Worm (Caenorhabditis elegans): Measurements from ENCODE around the gene glc-1.

The glc-1 gene

ce11 chrV:16182110-16182509 is 37.3 kb upstream of the glc-1 start, which contains the start of gene srz-13:
Gene srz-13, plus strand, starts transcription at chrV:16182410.
- TF ChIP-seq jun-1 (tag; optimal IDR thresholded peaks at IDR 0.05) (no peak), ztf-4 (tag; optimal IDR thresholded peaks at IDR 0.05) (no peak), nhr-23 (tag; optimal IDR thresholded peaks at IDR 0.05) (no peak), mdl-1 (tag; optimal IDR thresholded peaks at IDR 0.05) (no peak), egl-5 (tag; optimal IDR thresholded peaks at IDR 0.05) (no peak), lin-39 (tag; optimal IDR thresholded peaks at IDR 0.05) (no peak), aly-2 (tag; optimal IDR thresholded peaks at IDR 0.05) (no peak), zag-1 (tag; optimal IDR thresholded peaks at IDR 0.05) (no peak), ceh-16 (tag; optimal IDR thresholded peaks at IDR 0.05) (no peak), elt-2 (tag; optimal IDR thresholded peaks at IDR 0.05) (no peak), nhr-237 (tag; optimal IDR thresholded peaks at IDR 0.05) (no peak), sea-2 (GFP tag; optimal IDR thresholded peaks at IDR 0.05) (no peak), mml-1 (tag; optimal IDR thresholded peaks at IDR 0.05) (no peak), ama-1 (optimal IDR thresholded peaks at IDR 0.05) (no peak), snpc-4 (tag; optimal IDR thresholded peaks at IDR 0.05) (no peak), daf-12 (tag; optimal IDR thresholded peaks at IDR 0.05) (no peak)

ce11 chrV:16182918-16183317 is 36.5 kb upstream of the glc-1 start, which contains the start of gene srh-277:
Gene srh-277, plus strand, starts transcription at chrV:16183218.
- TF ChIP-seq jun-1 (tag; optimal IDR thresholded peaks at IDR 0.05) (no peak), nhr-23 (tag; optimal IDR thresholded peaks at IDR 0.05) (no peak), nhr-25 (tag; optimal IDR thresholded peaks at IDR 0.05) (no peak), elt-3 (tag; optimal IDR thresholded peaks at IDR 0.05) (no peak), nhr-12 (tag; optimal IDR thresholded peaks at IDR 0.05) (no peak), unc-62 (GFP tag; optimal IDR thresholded peaks at IDR 0.05) (no peak), ztf-11 (tag; optimal IDR thresholded peaks at IDR 0.05) (no peak), eor-1 (tag; optimal IDR thresholded peaks at IDR 0.05) (no peak), ceh-28 (tag; optimal IDR thresholded peaks at IDR 0.05) (no peak), nhr-77 (tag; optimal IDR thresholded peaks at IDR 0.05) (no peak)

DNA sequence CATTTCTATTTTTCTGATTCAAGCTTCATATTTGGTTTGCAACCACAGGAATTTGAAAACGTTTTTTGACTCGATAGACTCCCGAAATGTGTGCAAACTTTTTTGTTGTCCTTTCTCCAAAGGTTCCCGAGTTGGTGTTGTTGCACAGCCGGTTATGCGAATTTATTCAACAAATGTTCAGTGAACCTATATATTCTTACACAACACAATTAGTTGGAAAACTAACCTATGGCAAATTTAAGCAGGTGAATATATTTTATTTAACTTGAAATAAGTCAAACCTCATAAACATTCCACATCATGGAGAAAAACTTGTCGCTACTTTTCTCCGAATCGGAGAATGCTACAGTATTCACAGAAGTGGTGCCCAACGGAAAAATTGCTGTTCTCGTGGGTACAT is 36.1 kb upstream of the glc-1 start, which contains the start of gene srz-14:
TSS of gene srz-14 (plus strand) at position 301 of the 400 bp plus-strand sequence.
- TF ChIP-seq nhr-12 (tag; optimal IDR thresholded peaks at IDR 0.05): no peak
- TF ChIP-seq skn-1 (tag; optimal IDR thresholded peaks at IDR 0.05): no peak
- no peak for TF ChIP-seq mdl-1 (tag; optimal IDR thresholded peaks at IDR 0.05)
- TF ChIP-seq unc-62 (GFP tag; optimal IDR thresholded peaks at IDR 0.05): no peak
- TF ChIP-seq eor-1 (tag; optimal IDR thresholded peaks at IDR 0.05): no peak
- TF ChIP-seq nhr-11 (tag; optimal IDR thresholded peaks at IDR 0.05): no peak
- TF ChIP-seq sea-2 (GFP tag; optimal IDR thresholded peaks at IDR 0.05): no peak
- TF ChIP-seq ceh-16 (tag; optimal IDR thresholded peaks at IDR 0.05): no peak
- no peak for TF ChIP-seq nhr-76 (tag; optimal IDR thresholded peaks at IDR 0.05)
- TF ChIP-seq nhr-237 (tag; optimal IDR thresholded peaks at IDR 0.05): no peak
- TF ChIP-seq ceh-9 (tag; optimal IDR thresholded peaks at IDR 0.05): no peak
- no peak for TF ChIP-seq egl-27 (tag; optimal IDR thresholded peaks at IDR 0.05)
- no peak for TF ChIP-seq ztf-11 (tag; optimal IDR thresholded peaks at IDR 0.05)

DNA sequence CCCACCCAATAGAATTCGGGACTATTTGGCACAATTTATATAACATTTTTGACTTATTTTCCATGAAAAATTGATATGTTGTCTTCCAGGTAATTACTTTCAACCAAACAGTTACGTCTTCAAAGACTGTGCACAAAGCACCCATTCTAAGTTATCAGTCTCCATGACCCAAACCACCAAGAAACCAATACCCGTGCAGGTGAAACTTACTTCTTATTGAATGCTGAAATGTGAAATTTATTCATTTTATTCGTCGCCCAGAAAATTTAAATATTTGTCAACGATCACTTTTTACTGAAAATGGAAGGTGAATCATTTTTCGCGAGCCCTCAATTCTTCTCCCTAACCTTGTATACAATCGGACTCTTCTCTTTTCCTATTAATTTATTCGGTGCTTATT is 28.9 kb upstream of the glc-1 start, which contains the start of gene srh-281:
TSS of gene srh-281 (plus strand) at position 301 of the 400 bp plus-strand sequence.
- TF ChIP-seq nhr-77 (tag; optimal IDR thresholded peaks at IDR 0.05): no peak
- no peak for TF ChIP-seq lsy-12 (tag; optimal IDR thresholded peaks at IDR 0.05)
- TF ChIP-seq fkh-10 (GFP tag; optimal IDR thresholded peaks at IDR 0.05): no peak
- TF ChIP-seq mdl-1 (tag; optimal IDR thresholded peaks at IDR 0.05): no peak
- no peak for TF ChIP-seq tbx-2 (tag; optimal IDR thresholded peaks at IDR 0.05)
- no peak for TF ChIP-seq lin-15B (tag; optimal IDR thresholded peaks at IDR 0.05)
- TF ChIP-seq fkh-2 (tag; optimal IDR thresholded peaks at IDR 0.05): no peak
- no peak for TF ChIP-seq elt-3 (tag; optimal IDR thresholded peaks at IDR 0.05)
- TF ChIP-seq ceh-16 (tag; optimal IDR thresholded peaks at IDR 0.05): no peak
- no peak for TF ChIP-seq ceh-9 (tag; optimal IDR thresholded peaks at IDR 0.05)
- TF ChIP-seq R02D3.7 (tag; optimal IDR thresholded peaks at IDR 0.05): no peak
- no peak for TF ChIP-seq nhr-25 (tag; optimal IDR thresholded peaks at IDR 0.05)
- no peak for TF ChIP-seq nhr-67 (tag; optimal IDR thresholded peaks at IDR 0.05)
- no peak for TF ChIP-seq mml-1 (tag; optimal IDR thresholded peaks at IDR 0.05)
- TF ChIP-seq lin-39 (tag; optimal IDR thresholded peaks at IDR 0.05): no peak

DNA sequence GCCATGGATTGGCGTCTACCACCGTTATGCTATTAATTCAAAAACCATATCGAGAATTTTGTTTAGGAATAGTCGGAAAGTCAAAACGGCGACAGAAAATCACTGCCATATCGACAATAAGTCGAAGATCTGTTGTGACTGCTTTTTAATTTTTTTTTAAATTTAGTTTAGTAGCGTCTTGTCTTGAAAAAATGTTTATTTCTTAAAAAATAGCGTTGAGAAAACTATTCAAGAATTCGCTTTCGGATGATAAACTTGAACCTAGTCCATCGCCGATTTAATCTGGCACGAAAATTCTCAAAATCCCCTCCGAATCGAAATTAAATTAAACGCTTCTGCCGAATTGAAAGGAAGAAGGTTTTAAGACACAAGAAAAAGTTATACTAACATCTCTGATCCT is 27.3 kb upstream of the glc-1 start, which contains the start of gene srh-279:
TSS of gene srh-279 (plus strand) at position 301 of the 400 bp plus-strand sequence.
- no peak for TF ChIP-seq hmg-11 (tag; optimal IDR thresholded peaks at IDR 0.05)
- no peak for TF ChIP-seq daf-12 (tag; optimal IDR thresholded peaks at IDR 0.05)
- TF ChIP-seq nhr-77 (tag; optimal IDR thresholded peaks at IDR 0.05): no peak
- no peak for TF ChIP-seq pha-4 (tag; optimal IDR thresholded peaks at IDR 0.05)
- no peak for TF ChIP-seq sea-2 (GFP tag; optimal IDR thresholded peaks at IDR 0.05)
- no peak for TF ChIP-seq ama-1 (optimal IDR thresholded peaks at IDR 0.05)
- TF ChIP-seq skn-1 (tag; optimal IDR thresholded peaks at IDR 0.05): no peak

All from whole organism, L3 larva.